Worm (Caenorhabditis elegans) whole organism, L2 larva: ENCODE data around the gene ZC168.2.

Experiments
- R02D3.7 ChIP-seq: fragments of 150-350 bp; optimal IDR thresholded peaks from 2 replicates; lab custom pipeline; 2014; ENCODE audit warnings: missing biosample characterization, missing genetic modification characterization
- ama-1 ChIP-seq: fragments of 150-350 bp; optimal IDR thresholded peaks from 2 replicates; lab custom pipeline; 2018; ENCODE audit warnings: inconsistent platforms
- ceh-82 ChIP-seq: fragments of 150-350 bp; optimal IDR thresholded peaks from 2 replicates; lab custom pipeline; 2014; ENCODE audit warnings: missing biosample characterization, missing genetic modification characterization
- dmd-4 ChIP-seq: sonication (generic microtip); optimal IDR thresholded peaks from 2 replicates; lab custom pipeline; 2017; ENCODE audit warnings: missing biosample characterization, missing genetic modification characterization
- lin-11 ChIP-seq: fragments of 150-350 bp; sonication (generic microtip); optimal IDR thresholded peaks from 2 replicates; lab custom pipeline; 2014; ENCODE audit warnings: missing biosample characterization, missing genetic modification characterization, inconsistent platforms, mixed read lengths
- lin-39 ChIP-seq: fragments of 150-350 bp; optimal IDR thresholded peaks from 2 replicates; lab custom pipeline; 2014; ENCODE audit warnings: missing biosample characterization, missing genetic modification reagents, missing genetic modification characterization
- mdl-1 ChIP-seq, 2 experiments: fragments of 150-350 bp in 1 of 2; sonication (generic microtip) in 1 of 2; optimal IDR thresholded peaks; 2 replicates each; lab custom pipeline; 2017; ENCODE audit warnings: missing biosample characterization in 2 of 2, missing genetic modification characterization in 2 of 2
- nhr-25 ChIP-seq: fragments of 150-350 bp; sonication (generic microtip); optimal IDR thresholded peaks from 3 replicates; lab custom pipeline; 2014; ENCODE audit warnings: missing biosample characterization, missing genetic modification characterization
- nhr-6 ChIP-seq: fragments of 150-350 bp; optimal IDR thresholded peaks from 2 replicates; lab custom pipeline; 2014; ENCODE audit warnings: missing biosample characterization, missing genetic modification characterization
- snpc-4 ChIP-seq: fragments of 150-350 bp; optimal IDR thresholded peaks from 2 replicates; lab custom pipeline; 2014; ENCODE audit warnings: missing biosample characterization, missing genetic modification characterization
- unc-39 ChIP-seq: fragments of 150-350 bp; optimal IDR thresholded peaks from 2 replicates; lab custom pipeline; 2014; ENCODE audit warnings: missing biosample characterization, missing genetic modification characterization
- ztf-4 ChIP-seq: fragments of 150-350 bp; optimal IDR thresholded peaks from 2 replicates; lab custom pipeline; 2014; ENCODE audit warnings: missing biosample characterization, missing genetic modification characterization

ce11 chrIV:10771296-10771695 is 43.5 kb downstream of the ZC168.2 start:
- TF ChIP-seq ama-1 (lab: Kevin White, UChicago) (no peak), R02D3.7 (tag; lab: Kevin White, UChicago) (no peak), snpc-4 (tag; lab: Kevin White, UChicago) (no peak), lin-11 (tag; lab: Kevin White, UChicago) (no peak), nhr-6 (no peak), lin-39 (tag; lab: Kevin White, UChicago) (no peak), ceh-82 (tag; lab: Kevin White, UChicago) (no peak), ztf-4 (tag; lab: Kevin White, UChicago) (no peak), dmd-4 (tag; lab: Kevin White, UChicago) (no peak), unc-39 (no peak), nhr-25 (tag; lab: Kevin White, UChicago) (no peak), mdl-1 (tag; optimal IDR thresholded peaks at IDR 0.05; lab: Kevin White, UChicago) (no peak)
